Fruit fly (Drosophila melanogaster): ENCODE data around the gene p38a.

The p38a gene

dm6 chr3R:24188619-24189018 is 36.5 kb upstream of the p38a start, which contains the start of gene CG5515 (continued):
- TF ChIP-seq Bteb2 (GFP tag; optimal IDR thresholded peaks at IDR 0.05) (peak; percentile 84), Chrac-16 (GFP tag; optimal IDR thresholded peaks at IDR 0.05) (peak; percentile 69), CG1832 (GFP tag; optimal IDR thresholded peaks at IDR 0.05) (no peak), crp (GFP tag; optimal IDR thresholded peaks at IDR 0.05) (peak; percentile 53 to 91), vfl (GFP tag; optimal IDR thresholded peaks at IDR 0.05) (peak; percentile 47), ind (GFP tag; optimal IDR thresholded peaks at IDR 0.05) (peak; percentile 66), so (GFP tag; IDR thresholded peaks at IDR 0.05) (peak; percentile 79; the same call in 1 of the 3 replicates), stwl (tag; optimal IDR thresholded peaks at IDR 0.05) (peak; percentile 84), NK7.1 (GFP tag; optimal IDR thresholded peaks at IDR 0.05) (peak; percentile 29), CG11696 (GFP tag; IDR thresholded peaks at IDR 0.05) (peak; percentile 36; the same call in 1 of the 2 replicates)

- TF ChIP-seq NC2α (GFP tag; optimal IDR thresholded peaks at IDR 0.05) (no peak), gro (GFP tag; optimal IDR thresholded peaks at IDR 0.05) (no peak), HLH4C (GFP tag; IDR thresholded peaks at IDR 0.05; ENCODE audit: partially characterized antibody) (no peak), HLHmδ (GFP tag; optimal IDR thresholded peaks at IDR 0.05) (no peak), CG17802 (tag; optimal IDR thresholded peaks at IDR 0.05) (no peak), CG3847 (GFP tag; IDR thresholded peaks at IDR 0.05) (no peak), CG1603 (tag; optimal IDR thresholded peaks at IDR 0.05) (peak; percentile 59), prd (optimal IDR thresholded peaks at IDR 0.05) (no peak), prd (GFP tag; IDR thresholded peaks at IDR 0.05) (no peak), Dp (GFP tag; optimal IDR thresholded peaks at IDR 0.05) (peak; percentile 93), stwl (tag; optimal IDR thresholded peaks at IDR 0.05) (peak; percentile 39), twi (tag; optimal IDR thresholded peaks at IDR 0.05) (peak; percentile 80), bigmax (GFP tag; optimal IDR thresholded peaks at IDR 0.05) (peak; percentile 13), MESR4 (GFP tag; optimal IDR thresholded peaks at IDR 0.05) (peak; percentile 78), crol (GFP tag; IDR thresholded peaks at IDR 0.05) (0 out of 2 replicates have a peak, but pooled peaks have one; percentile 32), YL-1 (GFP tag; optimal IDR thresholded peaks at IDR 0.05) (peak; percentile 72), phol (tag; optimal IDR thresholded peaks at IDR 0.05) (peak; percentile 15), CG9797 (GFP tag; optimal IDR thresholded peaks at IDR 0.05) (peak; percentile 86), sd (tag; optimal IDR thresholded peaks at IDR 0.05) (peak; percentile 48), CG1024 (GFP tag; IDR thresholded peaks at IDR 0.05) (no peak), CG3995 (GFP tag; optimal IDR thresholded peaks at IDR 0.05) (peak; percentile 38), CG10267 (tag; optimal IDR thresholded peaks at IDR 0.05) (peak; percentile 22), pzg (GFP tag; optimal IDR thresholded peaks at IDR 0.05) (peak; percentile 65), Sry-δ (GFP tag; optimal IDR thresholded peaks at IDR 0.05) (peak; percentile 12), Sin3A (optimal IDR thresholded peaks at IDR 0.05) (peak; percentile 40), Nf-YC (tag; optimal IDR thresholded peaks at IDR 0.05) (no peak), CG13287 (GFP tag; IDR thresholded peaks at IDR 0.05; ENCODE audit: partially characterized antibody) (peak; percentile 49), Ptx1 (GFP tag; IDR thresholded peaks at IDR 0.05) (no peak), gfzf (GFP tag; optimal IDR thresholded peaks at IDR 0.05) (peak; percentile 88), CG4617 (GFP tag; optimal IDR thresholded peaks at IDR 0.05; ENCODE audit: borderline replicate concordance) (peak; percentile 69), Doc3 (GFP tag; IDR thresholded peaks at IDR 0.05; ENCODE audit: partially characterized antibody) (no peak), CG14710 (tag; optimal IDR thresholded peaks at IDR 0.05) (peak; percentile 40), vvl (GFP tag; IDR thresholded peaks at IDR 0.05) (no peak), BEAF-32 (GFP tag; optimal IDR thresholded peaks at IDR 0.05) (peak; percentile 47), row (GFP tag; IDR thresholded peaks at IDR 0.05) (peak; percentile 11; the same call in 1 of the 3 replicates), trem (tag; optimal IDR thresholded peaks at IDR 0.05) (peak; percentile 26), MBD-R2 (GFP tag; IDR thresholded peaks at IDR 0.05) (peak; percentile 36; the same call in 1 of the 2 replicates), dm (GFP tag; optimal IDR thresholded peaks at IDR 0.05) (no peak), Scr (GFP tag; IDR thresholded peaks at IDR 0.05; ENCODE audit: partially characterized antibody) (0 out of 2 replicates have a peak, but pooled peaks have one; percentile 28), Dll (GFP tag; IDR thresholded peaks at IDR 0.05; ENCODE audit: partially characterized antibody) (0 out of 4 replicates have a peak, but pooled peaks have one; percentile 29)
These were observed 34.1 kb upstream of the p38a start, which contains the start of gene mora for dm6 chr3R:24186188-24186587. Gene mora, plus strand, starts transcription at chr3R:24186359.
